ENCODE assay signal across 1 fruit fly cellular context in genomic region chr3R:29716782-29717317, dm6.
TF ChIP-seq lines count a peak whose summit lies in the region.

Gene Obp99b (minus strand): TSS chr3R:29716896.

TF ChIP-seq in whole organism, embryonic, 481 proteins besides CTCF, POLR2A, EP300 and RAD21 (continued from another document and continues in another):
- TF ChIP-seq Mes4 (GFP tag; optimal IDR thresholded peaks at IDR 0.05; lab: Kevin White, UChicago) (peak; percentile 88), CG9609 (GFP tag; optimal IDR thresholded peaks at IDR 0.05; lab: Kevin White, UChicago) (peak; percentile 76), abd-A (tag; optimal IDR thresholded peaks at IDR 0.05; lab: Kevin White, UChicago) (no peak), CG34422 (GFP tag; IDR thresholded peaks at IDR 0.05; lab: Robert Waterston, UW) (peak; percentile 74; the same call in 2 of the 3 replicates), bowl (GFP tag; IDR thresholded peaks at IDR 0.05; lab: Robert Waterston, UW) (peak; percentile 63; the same call in 1 of the 2 replicates), klu (GFP tag; IDR thresholded peaks at IDR 0.05; lab: Robert Waterston, UW) (no peak), CG12942 (GFP tag; optimal IDR thresholded peaks at IDR 0.05; lab: Kevin White, UChicago) (peak; percentile 60), knrl (GFP tag; IDR thresholded peaks at IDR 0.05; lab: Robert Waterston, UW; ENCODE audit: partially characterized antibody) (no peak), unc-4 (GFP tag; IDR thresholded peaks at IDR 0.05; lab: Robert Waterston, UW; ENCODE audit: partially characterized antibody) (no peak), YL-1 (GFP tag; optimal IDR thresholded peaks at IDR 0.05; lab: Kevin White, UChicago) (peak; percentile 52), CG11456 (GFP tag; IDR thresholded peaks at IDR 0.05; lab: Robert Waterston, UW) (peak; percentile 96), ftz-f1 (GFP tag; optimal IDR thresholded peaks at IDR 0.05; lab: Kevin White, UChicago) (peak; percentile 5), sug (tag; optimal IDR thresholded peaks at IDR 0.05; lab: Kevin White, UChicago) (no peak), repo (GFP tag; optimal IDR thresholded peaks at IDR 0.05; lab: Kevin White, UChicago) (peak; percentile 75), Fer2 (tag; optimal IDR thresholded peaks at IDR 0.05; lab: Kevin White, UChicago) (peak; percentile 48), emc (GFP tag; optimal IDR thresholded peaks at IDR 0.05; lab: Kevin White, UChicago) (no peak), phol (tag; optimal IDR thresholded peaks at IDR 0.05; lab: Kevin White, UChicago) (peak; percentile 51), pb (GFP tag; optimal IDR thresholded peaks at IDR 0.05; lab: Kevin White, UChicago) (peak; percentile 94), Doc2 (GFP tag; IDR thresholded peaks at IDR 0.05; lab: Robert Waterston, UW) (0 out of 2 replicates have a peak, but pooled peaks have one; percentile 34), CG6854 (GFP tag; optimal IDR thresholded peaks at IDR 0.05; lab: Kevin White, UChicago) (peak; percentile 67), ranshi (GFP tag; IDR thresholded peaks at IDR 0.05; lab: Robert Waterston, UW) (peak; percentile 69), CoRest (tag; optimal IDR thresholded peaks at IDR 0.05; lab: Kevin White, UChicago) (peak; percentile 50), vfl (GFP tag; optimal IDR thresholded peaks at IDR 0.05; lab: Kevin White, UChicago) (peak; percentile 52), CG4854 (GFP tag; optimal IDR thresholded peaks at IDR 0.05; lab: Kevin White, UChicago) (peak; percentile 66), Max (GFP tag; optimal IDR thresholded peaks at IDR 0.05; lab: Kevin White, UChicago) (peak; percentile 39), gcm (GFP tag; optimal IDR thresholded peaks at IDR 0.05; lab: Kevin White, UChicago) (peak; percentile 58), CG1792 (GFP tag; optimal IDR thresholded peaks at IDR 0.05; lab: Kevin White, UChicago) (peak; percentile 60), CG8359 (GFP tag; optimal IDR thresholded peaks at IDR 0.05; lab: Kevin White, UChicago; ENCODE audit: borderline replicate concordance) (peak; percentile 83), ash1 (GFP tag; optimal IDR thresholded peaks at IDR 0.05; lab: Kevin White, UChicago) (no peak), CG18262 (tag; optimal IDR thresholded peaks at IDR 0.05; lab: Kevin White, UChicago) (peak; percentile 62), tll (GFP tag; optimal IDR thresholded peaks at IDR 0.05; lab: Kevin White, UChicago) (no peak), lola (GFP tag; optimal IDR thresholded peaks at IDR 0.05; lab: Kevin White, UChicago) (peak in 1 of 3 experiments; percentile 23), ara (GFP tag; IDR thresholded peaks at IDR 0.05; lab: Robert Waterston, UW) (peak; percentile 77), ssp (GFP tag; IDR thresholded peaks at IDR 0.05; lab: Robert Waterston, UW) (peak; percentile 67), CG6791 (GFP tag; IDR thresholded peaks at IDR 0.05; lab: Robert Waterston, UW; ENCODE audit: partially characterized antibody) (no peak), CG5245 (GFP tag; optimal IDR thresholded peaks at IDR 0.05; lab: Kevin White, UChicago) (peak; percentile 91), lab (GFP tag; optimal IDR thresholded peaks at IDR 0.05; lab: Kevin White, UChicago) (peak; percentile 71), Meics (GFP tag; optimal IDR thresholded peaks at IDR 0.05; lab: Kevin White, UChicago) (peak; percentile 85), CG34224 (GFP tag; IDR thresholded peaks at IDR 0.05; lab: Robert Waterston, UW; ENCODE audit: partially characterized antibody) (peak; percentile 17; the same call in 1 of the 3 replicates), NFAT (GFP tag; IDR thresholded peaks at IDR 0.05; lab: Robert Waterston, UW) (peak; percentile 90), Mad (GFP tag; optimal IDR thresholded peaks at IDR 0.05; lab: Kevin White, UChicago) (peak; percentile 78), CG14441 (GFP tag; IDR thresholded peaks at IDR 0.05; lab: Robert Waterston, UW) (peak; percentile 69), Opbp (GFP tag; IDR thresholded peaks at IDR 0.05; lab: Robert Waterston, UW; ENCODE audit: partially characterized antibody) (no peak), dysf (GFP tag; IDR thresholded peaks at IDR 0.05; lab: Robert Waterston, UW) (peak; percentile 80), Atf3 (GFP tag; optimal IDR thresholded peaks at IDR 0.05; lab: Kevin White, UChicago) (peak; percentile 82), grn (GFP tag; optimal IDR thresholded peaks at IDR 0.05; lab: Kevin White, UChicago) (no peak), CG4707 (GFP tag; optimal IDR thresholded peaks at IDR 0.05; lab: Kevin White, UChicago) (peak; percentile 82), Lhr (GFP tag; optimal IDR thresholded peaks at IDR 0.05; lab: Kevin White, UChicago) (peak; percentile 75), CG11696 (GFP tag; IDR thresholded peaks at IDR 0.05; lab: Robert Waterston, UW) (peak; percentile 61), Sry-β (GFP tag; optimal IDR thresholded peaks at IDR 0.05; lab: Kevin White, UChicago) (peak; percentile 54), sens-2 (GFP tag; IDR thresholded peaks at IDR 0.05; lab: Robert Waterston, UW) (peak; percentile 90), hkb (optimal IDR thresholded peaks at IDR 0.05; lab: Kevin White, UChicago) (no peak), hkb (GFP tag; IDR thresholded peaks at IDR 0.05; lab: Robert Waterston, UW) (peak; percentile 78), seq (GFP tag; IDR thresholded peaks at IDR 0.05; lab: Robert Waterston, UW) (peak; percentile 64; the same call in 1 of the 2 replicates), kni (GFP tag; optimal IDR thresholded peaks at IDR 0.05; lab: Kevin White, UChicago) (peak; percentile 52), Vsx1 (GFP tag; optimal IDR thresholded peaks at IDR 0.05; lab: Kevin White, UChicago) (peak; percentile 69), Hey (tag; optimal IDR thresholded peaks at IDR 0.05; lab: Kevin White, UChicago) (peak; percentile 51), CG16863 (GFP tag; optimal IDR thresholded peaks at IDR 0.05; lab: Kevin White, UChicago) (peak; percentile 85), CG17359 (tag; optimal IDR thresholded peaks at IDR 0.05; lab: Kevin White, UChicago) (peak; percentile 80), sob (GFP tag; IDR thresholded peaks at IDR 0.05; lab: Robert Waterston, UW) (peak; percentile 79), ken (GFP tag; IDR thresholded peaks at IDR 0.05; lab: Robert Waterston, UW) (peak; percentile 85), CG12071 (GFP tag; optimal IDR thresholded peaks at IDR 0.05; lab: Kevin White, UChicago) (peak; percentile 91), zfh2 (GFP tag; optimal IDR thresholded peaks at IDR 0.05; lab: Kevin White, UChicago) (no peak), CG2875 (GFP tag; optimal IDR thresholded peaks at IDR 0.05; lab: Kevin White, UChicago) (peak; percentile 90), luna (GFP tag; optimal IDR thresholded peaks at IDR 0.05; lab: Kevin White, UChicago) (no peak), CG11695 (GFP tag; IDR thresholded peaks at IDR 0.05; lab: Robert Waterston, UW) (peak; percentile 69; the same call in 2 of the 3 replicates), CG4730 (GFP tag; IDR thresholded peaks at IDR 0.05; lab: Robert Waterston, UW) (peak; percentile 79), vvl (GFP tag; IDR thresholded peaks at IDR 0.05; lab: Robert Waterston, UW) (peak; percentile 89), gt (GFP tag; IDR thresholded peaks at IDR 0.05; lab: Robert Waterston, UW) (peak; percentile 39; the same call in 1 of the 2 replicates), CG17802 (tag; optimal IDR thresholded peaks at IDR 0.05; lab: Kevin White, UChicago) (peak; percentile 82), CG13123 (GFP tag; optimal IDR thresholded peaks at IDR 0.05; lab: Kevin White, UChicago) (no peak), CG2116 (GFP tag; optimal IDR thresholded peaks at IDR 0.05; lab: Kevin White, UChicago) (peak; percentile 23), Elba2 (GFP tag; optimal IDR thresholded peaks at IDR 0.05; lab: Kevin White, UChicago) (peak; percentile 62), Hr51 (GFP tag; optimal IDR thresholded peaks at IDR 0.05; lab: Kevin White, UChicago) (peak; percentile 42 to 66), CG32772 (GFP tag; IDR thresholded peaks at IDR 0.05; lab: Robert Waterston, UW) (peak; percentile 61), Tbp (GFP tag; optimal IDR thresholded peaks at IDR 0.05; lab: Kevin White, UChicago) (no peak), CG10543 (GFP tag; optimal IDR thresholded peaks at IDR 0.05; lab: Kevin White, UChicago) (peak; percentile 63), scrt (GFP tag; optimal IDR thresholded peaks at IDR 0.05; lab: Kevin White, UChicago) (peak; percentile 42), schlank (tag; optimal IDR thresholded peaks at IDR 0.05; lab: Kevin White, UChicago) (peak; percentile 55), Blimp-1 (GFP tag; optimal IDR thresholded peaks at IDR 0.05; lab: Kevin White, UChicago) (peak; percentile 48), chm (GFP tag; IDR thresholded peaks at IDR 0.05; lab: Robert Waterston, UW) (peak; percentile 87), CG7745 (tag; optimal IDR thresholded peaks at IDR 0.05; lab: Kevin White, UChicago) (peak; percentile 49), CG18599 (GFP tag; optimal IDR thresholded peaks at IDR 0.05; lab: Kevin White, UChicago) (peak; percentile 44), zfh1 (GFP tag; IDR thresholded peaks at IDR 0.05; lab: Robert Waterston, UW) (peak; percentile 86), sisA (GFP tag; IDR thresholded peaks at IDR 0.05; lab: Robert Waterston, UW) (peak; percentile 61), trem (tag; optimal IDR thresholded peaks at IDR 0.05; lab: Kevin White, UChicago) (peak; percentile 46), Ssrp (tag; optimal IDR thresholded peaks at IDR 0.05; lab: Kevin White, UChicago) (peak; percentile 35), mam (GFP tag; optimal IDR thresholded peaks at IDR 0.05; lab: Kevin White, UChicago) (peak; percentile 45), CG15269 (tag; optimal IDR thresholded peaks at IDR 0.05; lab: Kevin White, UChicago) (peak; percentile 73), CG9437 (GFP tag; optimal IDR thresholded peaks at IDR 0.05; lab: Kevin White, UChicago) (peak; percentile 60), zen2 (GFP tag; IDR thresholded peaks at IDR 0.05; lab: Robert Waterston, UW; ENCODE audit: partially characterized antibody) (no peak), gro (GFP tag; optimal IDR thresholded peaks at IDR 0.05; lab: Kevin White, UChicago) (no peak), Gug (GFP tag; IDR thresholded peaks at IDR 0.05; lab: Robert Waterston, UW) (peak; percentile 53; the same call in 3 of the 4 replicates), zf30C (GFP tag; optimal IDR thresholded peaks at IDR 0.05; lab: Kevin White, UChicago) (peak; percentile 15), prd (optimal IDR thresholded peaks at IDR 0.05; lab: Kevin White, UChicago) (no peak), prd (GFP tag; IDR thresholded peaks at IDR 0.05; lab: Robert Waterston, UW) (peak; percentile 77), CG16813 (GFP tag; IDR thresholded peaks at IDR 0.05; lab: Robert Waterston, UW; ENCODE audit: partially characterized antibody) (no peak), Ets65A (GFP tag; lab: Kevin White, UChicago) (peak; percentile 92), Bdp1 (GFP tag; optimal IDR thresholded peaks at IDR 0.05; lab: Kevin White, UChicago) (peak; percentile 71), CG15514 (GFP tag; optimal IDR thresholded peaks at IDR 0.05; lab: Kevin White, UChicago) (peak; percentile 67), Med (GFP tag; lab: Kevin White, UChicago) (peak; percentile 98), Neu2 (GFP tag; optimal IDR thresholded peaks at IDR 0.05; lab: Kevin White, UChicago; ENCODE audit: borderline replicate concordance) (peak; percentile 34), CG1233 (GFP tag; optimal IDR thresholded peaks at IDR 0.05; lab: Kevin White, UChicago) (peak; percentile 82), otp (GFP tag; IDR thresholded peaks at IDR 0.05; lab: Robert Waterston, UW) (peak; percentile 89), Hr78 (GFP tag; optimal IDR thresholded peaks at IDR 0.05; lab: Kevin White, UChicago) (no peak), CG17328 (GFP tag; IDR thresholded peaks at IDR 0.05; lab: Robert Waterston, UW) (peak; percentile 86), psq (GFP tag; optimal IDR thresholded peaks at IDR 0.05; lab: Kevin White, UChicago) (no peak), Ravus (GFP tag; IDR thresholded peaks at IDR 0.05; lab: Robert Waterston, UW) (peak; percentile 2; the same call in 1 of the 2 replicates), CG3726 (GFP tag; IDR thresholded peaks at IDR 0.05; lab: Robert Waterston, UW) (no peak), slbo (GFP tag; IDR thresholded peaks at IDR 0.05; lab: Robert Waterston, UW) (peak; percentile 79), HmgZ (tag; optimal IDR thresholded peaks at IDR 0.05; lab: Kevin White, UChicago) (peak; percentile 24), Dll (GFP tag; IDR thresholded peaks at IDR 0.05; lab: Robert Waterston, UW; ENCODE audit: partially characterized antibody) (no peak), CG8089 (GFP tag; optimal IDR thresholded peaks at IDR 0.05; lab: Kevin White, UChicago) (peak; percentile 85), B-H1 (GFP tag; IDR thresholded peaks at IDR 0.05; lab: Robert Waterston, UW) (peak; percentile 61; the same call in 2 of the 3 replicates), CG13424 (tag; optimal IDR thresholded peaks at IDR 0.05; lab: Kevin White, UChicago) (peak; percentile 71), CG14014 (GFP tag; IDR thresholded peaks at IDR 0.05; lab: Robert Waterston, UW) (peak; percentile 66; the same call in 1 of the 2 replicates), CG10267 (tag; optimal IDR thresholded peaks at IDR 0.05; lab: Kevin White, UChicago) (peak; percentile 46), CG10147 (GFP tag; optimal IDR thresholded peaks at IDR 0.05; lab: Kevin White, UChicago) (peak; percentile 36), wdn (GFP tag; IDR thresholded peaks at IDR 0.05; lab: Robert Waterston, UW) (0 out of 2 replicates have a peak, but pooled peaks have one; percentile 46), gcm2 (GFP tag; optimal IDR thresholded peaks at IDR 0.05; lab: Kevin White, UChicago) (peak; percentile 35), sim (GFP tag; IDR thresholded peaks at IDR 0.05; lab: Robert Waterston, UW) (peak; percentile 74; the same call in 1 of the 2 replicates), ATbp (GFP tag; optimal IDR thresholded peaks at IDR 0.05; lab: Kevin White, UChicago) (peak; percentile 82), CG31441 (GFP tag; IDR thresholded peaks at IDR 0.05; lab: Robert Waterston, UW) (peak; percentile 53), CG4404 (GFP tag; IDR thresholded peaks at IDR 0.05; lab: Robert Waterston, UW) (peak; percentile 53), CG14710 (tag; optimal IDR thresholded peaks at IDR 0.05; lab: Kevin White, UChicago) (peak; percentile 42), BEAF-32 (GFP tag; optimal IDR thresholded peaks at IDR 0.05; lab: Kevin White, UChicago) (no peak), Dip3 (GFP tag; optimal IDR thresholded peaks at IDR 0.05; lab: Kevin White, UChicago) (peak; percentile 3), pum (GFP tag; optimal IDR thresholded peaks at IDR 0.05; lab: Kevin White, UChicago) (peak; percentile 68), gem (tag; optimal IDR thresholded peaks at IDR 0.05; lab: Kevin White, UChicago) (peak; percentile 56)
